Worm (Caenorhabditis elegans): ENCODE measurements around the gene evl-20.

DNA sequence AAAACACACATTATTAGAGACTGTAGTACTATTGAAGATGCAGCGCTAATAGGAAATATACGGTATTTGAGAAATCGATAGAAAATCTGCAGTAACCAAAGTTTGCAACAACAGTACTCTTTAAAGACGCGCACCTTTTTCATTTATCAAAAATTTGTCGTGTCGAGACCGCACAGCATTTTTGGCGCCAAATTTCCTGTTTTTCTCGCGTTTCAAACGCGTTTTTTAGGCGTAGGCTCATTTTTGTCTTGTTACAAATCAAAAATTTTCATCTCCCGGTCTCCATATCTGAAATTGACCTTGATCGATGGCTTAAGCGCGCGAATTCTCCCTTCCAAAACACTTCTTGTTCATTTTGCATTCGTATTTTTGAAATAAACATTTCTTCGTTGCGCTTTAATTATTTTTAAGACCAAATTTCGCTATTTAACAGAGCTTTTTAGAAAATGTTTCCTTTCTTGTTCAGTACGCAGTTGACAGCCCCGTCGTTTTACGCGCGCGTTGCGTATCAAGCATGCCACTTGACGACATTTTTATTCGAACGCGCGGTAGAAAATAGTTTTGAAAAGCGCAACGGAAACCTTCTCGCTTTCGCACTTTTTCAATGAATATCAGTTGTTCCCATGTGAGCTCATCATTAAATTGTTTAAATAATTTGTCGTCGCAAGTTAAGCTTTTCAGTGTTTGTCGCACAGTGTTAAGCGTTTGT is 12.7 kb downstream of the evl-20 start:
- TF ChIP-seq hmg-4 (GFP tag; optimal IDR thresholded peaks at IDR 0.05) (no peak), ama-1 (optimal IDR thresholded peaks at IDR 0.05) (no peak), hmbx-1 (tag; optimal IDR thresholded peaks at IDR 0.05) (no peak), sea-1 (GFP tag; conservative IDR thresholded peaks at IDR 0.05) (no peak), ceh-36 (tag; optimal IDR thresholded peaks at IDR 0.05) (no peak)

Data from whole organism, early embryonic.